Worm (Caenorhabditis elegans): ENCODE measurements around the gene Y45F10C.2.
"Not testable (repeated sequence)": the region's sequence is repeated elsewhere in the genome, so short reads cannot be mapped to it uniquely, and the experiment has no call there.

The Y45F10C.2 gene

DNA sequence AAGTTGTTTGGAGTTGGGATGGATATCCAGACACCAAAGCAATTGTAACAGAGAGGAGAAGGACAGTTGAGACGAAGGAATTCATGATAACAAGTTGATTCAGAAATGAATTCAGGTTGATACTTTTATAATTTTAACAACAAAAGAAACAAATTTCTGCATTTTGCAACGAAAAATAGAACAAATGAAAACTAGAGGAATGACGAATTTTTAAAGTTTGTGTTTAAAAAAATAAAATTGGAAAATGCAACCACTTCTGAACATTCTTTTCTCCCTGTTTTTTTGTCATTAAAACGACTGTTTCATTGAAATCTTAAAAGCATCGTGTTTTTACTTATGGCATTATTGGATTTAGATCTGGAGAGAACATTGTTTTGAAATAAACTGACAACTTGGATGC is 11.1 kb downstream of the Y45F10C.2 start, which contains the start of gene C08F11.12:
Gene C08F11.12, minus strand, starts transcription at position 101 of the 400 bp plus-strand sequence.
- not testable (repeated sequence) for TF ChIP-seq cog-1 (tag; optimal IDR thresholded peaks at IDR 0.05); flt-1 (GFP tag; IDR thresholded peaks at IDR 0.05); ztf-29 (GFP tag; IDR thresholded peaks at IDR 0.05)

DNA sequence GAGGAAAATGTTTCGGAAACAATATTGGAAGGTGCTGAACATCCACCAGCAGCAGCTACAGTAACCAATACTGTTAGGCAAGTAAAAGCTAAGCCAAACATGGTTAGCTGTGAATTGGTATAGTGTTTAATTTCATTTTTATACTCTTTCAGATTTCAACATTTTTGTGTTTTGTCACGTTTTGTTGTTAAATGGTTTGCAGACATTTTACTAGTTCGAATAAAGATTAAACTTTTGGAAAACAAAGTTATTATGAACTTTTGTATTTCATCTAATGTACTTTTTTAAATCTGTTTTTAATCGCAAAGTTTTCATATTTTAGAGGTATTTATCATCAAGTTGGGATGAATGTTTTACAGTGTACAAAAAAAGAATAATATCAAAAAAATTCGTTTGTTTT is 12.2 kb downstream of the Y45F10C.2 start, which contains the start of gene C08F11.17:
Gene C08F11.17, minus strand, starts transcription at position 101 of the 400 bp plus-strand sequence.
- TF ChIP-seq T22C8.4 (GFP tag; IDR thresholded peaks at IDR 0.05) (no peak), tab-1 (GFP tag; IDR thresholded peaks at IDR 0.05) (no peak), cog-1 (tag; optimal IDR thresholded peaks at IDR 0.05) (no peak), klf-2 (GFP tag; conservative IDR thresholded peaks at IDR 0.05) (no peak), ztf-23 (GFP tag; IDR thresholded peaks at IDR 0.05) (no peak), ztf-29 (GFP tag; IDR thresholded peaks at IDR 0.05) (no peak), ref-1 (GFP tag; conservative IDR thresholded peaks at IDR 0.05) (no peak), flt-1 (GFP tag; IDR thresholded peaks at IDR 0.05) (no peak), med-1 (GFP tag; optimal IDR thresholded peaks at IDR 0.05; ENCODE audit: insufficient read depth) (no peak)

DNA sequence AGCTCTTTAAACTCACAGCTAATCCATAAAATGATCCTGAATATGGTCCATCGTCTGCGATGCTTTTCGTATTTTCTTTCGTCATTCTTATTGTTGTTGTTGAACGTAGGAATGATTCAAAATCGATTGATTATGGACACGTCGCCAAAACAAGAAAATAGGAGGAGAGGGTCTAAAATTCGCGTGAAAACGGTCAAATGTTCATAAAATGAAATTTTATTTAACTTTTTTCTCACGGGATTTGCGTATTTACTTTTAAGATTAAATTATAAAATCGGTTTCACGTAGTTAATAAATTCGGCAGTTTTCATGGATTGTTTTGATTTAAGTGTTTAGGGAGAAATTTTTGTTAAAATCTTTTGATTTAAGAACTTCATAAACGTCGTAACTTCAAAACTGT is 13.3 kb downstream of the Y45F10C.2 start, which contains the start of gene C08F11.10:
Gene C08F11.10, minus strand, starts transcription at position 101 of the 400 bp plus-strand sequence.
- TF ChIP-seq tab-1 (GFP tag; IDR thresholded peaks at IDR 0.05) (no peak), ztf-23 (GFP tag; IDR thresholded peaks at IDR 0.05) (no peak), ref-1 (GFP tag; conservative IDR thresholded peaks at IDR 0.05) (no peak), cog-1 (tag; optimal IDR thresholded peaks at IDR 0.05) (no peak), med-1 (GFP tag; optimal IDR thresholded peaks at IDR 0.05; ENCODE audit: insufficient read depth) (no peak), klf-2 (GFP tag; conservative IDR thresholded peaks at IDR 0.05) (no peak), T22C8.4 (GFP tag; IDR thresholded peaks at IDR 0.05) (no peak)

DNA sequence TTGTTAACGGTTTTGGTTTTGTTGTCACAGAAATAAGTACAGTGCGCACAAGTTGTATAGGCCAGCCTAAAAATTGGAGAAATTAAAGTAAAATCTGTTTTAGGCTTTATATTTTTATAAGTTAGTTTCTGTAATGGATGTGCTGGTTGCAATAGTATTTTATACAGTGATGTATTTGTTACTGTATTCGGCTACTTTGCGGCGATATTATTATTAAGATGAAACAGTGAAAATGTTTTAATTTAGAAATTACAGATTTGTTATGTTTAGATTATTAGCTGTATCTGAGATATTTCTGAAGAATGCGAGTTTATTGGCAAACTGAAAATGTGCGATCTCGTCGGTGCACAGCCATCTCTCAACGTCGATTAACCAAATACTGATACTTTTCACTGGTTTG is 14.9 kb downstream of the Y45F10C.2 start, which contains the start of gene ule-4:
Gene ule-4, minus strand, starts transcription at position 101 of the 400 bp plus-strand sequence.
- no peak for TF ChIP-seq ref-1 (GFP tag; conservative IDR thresholded peaks at IDR 0.05)
- no peak for TF ChIP-seq med-1 (GFP tag; optimal IDR thresholded peaks at IDR 0.05; ENCODE audit: insufficient read depth)
- no peak for TF ChIP-seq flt-1 (GFP tag; IDR thresholded peaks at IDR 0.05)
- TF ChIP-seq klf-2 (GFP tag; conservative IDR thresholded peaks at IDR 0.05): no peak
- TF ChIP-seq cog-1 (tag; optimal IDR thresholded peaks at IDR 0.05): no peak
- no peak for TF ChIP-seq ztf-29 (GFP tag; IDR thresholded peaks at IDR 0.05)
- no peak for TF ChIP-seq ztf-23 (GFP tag; IDR thresholded peaks at IDR 0.05)
- TF ChIP-seq T22C8.4 (GFP tag; IDR thresholded peaks at IDR 0.05): no peak
- no peak for TF ChIP-seq tab-1 (GFP tag; IDR thresholded peaks at IDR 0.05)

DNA sequence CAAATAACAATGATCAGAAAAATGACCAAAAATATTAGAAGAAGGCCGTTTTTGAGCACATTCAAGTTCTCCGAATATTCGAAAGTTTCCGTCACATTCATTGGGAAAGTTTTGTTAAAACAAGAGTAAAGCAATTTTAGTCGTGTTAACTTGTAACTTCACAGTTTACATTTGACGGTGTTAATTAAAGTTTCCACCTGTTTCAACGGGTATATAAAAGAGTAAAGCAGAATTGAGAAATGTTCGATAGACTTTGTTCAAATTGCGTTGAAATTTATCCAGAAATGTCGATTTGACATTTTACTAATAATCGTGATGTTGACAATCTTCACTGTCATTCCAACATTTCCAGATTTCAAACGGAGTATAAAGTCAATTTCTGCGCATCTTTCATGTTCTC is 16.6 kb downstream of the Y45F10C.2 start, which contains the start of gene srz-29:
Gene srz-29, minus strand, starts transcription at position 101 of the 400 bp plus-strand sequence.
- TF ChIP-seq T22C8.4 (GFP tag; IDR thresholded peaks at IDR 0.05) (no peak), tab-1 (GFP tag; IDR thresholded peaks at IDR 0.05) (no peak), flt-1 (GFP tag; IDR thresholded peaks at IDR 0.05) (no peak), ref-1 (GFP tag; conservative IDR thresholded peaks at IDR 0.05) (no peak), med-1 (GFP tag; optimal IDR thresholded peaks at IDR 0.05; ENCODE audit: insufficient read depth) (no peak), klf-2 (GFP tag; conservative IDR thresholded peaks at IDR 0.05) (no peak), ztf-23 (GFP tag; IDR thresholded peaks at IDR 0.05) (no peak)

DNA sequence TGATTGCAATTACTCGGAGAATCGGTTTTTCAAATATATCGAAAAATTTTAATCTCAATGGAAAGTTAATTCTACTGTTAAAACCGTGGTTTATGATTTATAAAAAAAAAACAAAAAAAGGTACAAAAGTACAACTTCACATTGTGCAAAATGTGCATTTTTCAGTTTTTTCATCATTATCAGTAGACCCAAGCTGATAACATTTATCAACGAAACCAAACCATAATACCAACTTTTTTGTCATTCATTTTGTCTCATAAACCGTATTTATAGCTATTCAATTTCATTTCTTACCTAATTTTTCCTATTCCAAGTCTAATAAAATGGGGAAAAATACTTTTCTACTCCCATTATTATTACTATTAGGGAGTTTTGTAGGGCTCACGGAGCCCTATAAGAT is 23.4 kb downstream of the Y45F10C.2 start, which contains the start of gene ugt-22:
Gene ugt-22, plus strand, starts transcription at position 234 of the 400 bp plus-strand sequence.
- TF ChIP-seq ztf-23 (GFP tag; IDR thresholded peaks at IDR 0.05) (no peak), tab-1 (GFP tag; IDR thresholded peaks at IDR 0.05) (no peak), flt-1 (GFP tag; IDR thresholded peaks at IDR 0.05) (no peak), ztf-29 (GFP tag; IDR thresholded peaks at IDR 0.05) (no peak), klf-2 (GFP tag; conservative IDR thresholded peaks at IDR 0.05) (no peak), T22C8.4 (GFP tag; IDR thresholded peaks at IDR 0.05) (no peak), ref-1 (GFP tag; conservative IDR thresholded peaks at IDR 0.05) (no peak), cog-1 (tag; optimal IDR thresholded peaks at IDR 0.05) (no peak), med-1 (GFP tag; optimal IDR thresholded peaks at IDR 0.05; ENCODE audit: insufficient read depth) (no peak)

DNA sequence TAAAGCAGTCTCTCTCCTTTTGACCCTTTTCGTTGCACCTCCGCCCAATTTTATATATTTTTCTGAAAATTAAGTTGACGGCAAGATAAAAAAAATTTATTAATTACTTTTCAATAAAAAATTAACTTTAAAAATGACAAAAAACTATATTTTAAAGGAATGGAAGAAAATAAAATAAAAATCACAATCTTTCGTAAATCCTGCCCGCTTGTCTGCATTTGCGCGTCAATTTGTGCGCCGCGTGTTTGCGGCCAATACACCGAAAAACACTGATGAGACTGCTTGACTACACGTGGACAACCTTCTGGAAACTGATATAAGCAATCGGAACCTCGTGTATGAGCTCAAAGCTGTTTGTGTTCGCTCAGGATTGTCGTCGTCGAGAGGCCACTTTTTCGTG is 25.5 kb downstream of the Y45F10C.2 start, which contains the start of gene C08F11.7:
Gene C08F11.7, plus strand, starts transcription at position 301 of the 400 bp plus-strand sequence.
- TF ChIP-seq klf-2 (GFP tag; conservative IDR thresholded peaks at IDR 0.05) (no peak), med-1 (GFP tag; optimal IDR thresholded peaks at IDR 0.05; ENCODE audit: insufficient read depth) (no peak), cog-1 (tag; optimal IDR thresholded peaks at IDR 0.05) (no peak), ztf-29 (GFP tag; IDR thresholded peaks at IDR 0.05) (no peak), T22C8.4 (GFP tag; IDR thresholded peaks at IDR 0.05) (no peak), ztf-23 (GFP tag; IDR thresholded peaks at IDR 0.05) (no peak), ref-1 (GFP tag; conservative IDR thresholded peaks at IDR 0.05) (no peak), tab-1 (GFP tag; IDR thresholded peaks at IDR 0.05) (no peak), flt-1 (GFP tag; IDR thresholded peaks at IDR 0.05) (no peak)

DNA sequence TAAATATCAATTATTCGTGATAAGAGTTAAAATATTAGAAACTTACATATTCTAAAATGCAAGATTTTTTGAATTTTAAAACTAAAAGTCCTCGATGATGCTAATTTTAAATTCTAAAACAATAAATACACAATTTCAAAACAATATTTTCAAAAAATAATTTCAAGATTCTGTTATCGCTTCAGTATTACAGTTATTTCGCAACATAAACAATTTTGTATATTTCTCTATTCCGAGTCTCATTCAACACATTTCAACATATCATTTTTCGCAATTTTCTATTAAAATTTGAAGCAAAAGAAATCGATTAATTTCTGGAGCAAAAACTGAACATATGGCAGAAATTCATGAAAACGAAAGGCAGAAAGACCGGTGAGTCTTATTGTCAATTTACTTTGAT is 29.3 kb downstream of the Y45F10C.2 start, which contains the start of gene fbxa-98:
Gene fbxa-98, plus strand, starts transcription at position 243 of the 400 bp plus-strand sequence.
- no peak for TF ChIP-seq tab-1 (GFP tag; IDR thresholded peaks at IDR 0.05)

DNA sequence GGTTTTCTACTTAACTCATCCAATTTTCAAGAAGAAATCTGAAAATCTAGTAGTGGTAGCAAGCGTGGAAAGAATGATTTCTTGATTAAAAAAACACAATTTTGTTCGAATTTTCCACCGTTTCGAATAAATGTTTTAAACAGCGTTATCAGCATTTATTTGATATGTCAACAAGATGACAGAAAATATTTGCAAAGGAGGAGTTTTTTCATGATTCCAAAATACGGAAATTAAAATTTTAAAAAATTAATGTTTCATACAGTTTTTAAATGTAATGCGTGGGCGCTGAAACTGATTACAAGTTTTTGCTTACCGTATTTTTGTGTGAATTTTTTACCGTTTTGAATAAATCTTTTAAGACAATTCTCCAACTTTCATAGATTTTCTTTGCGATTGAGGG is 29.9 kb downstream of the Y45F10C.2 start:
- TF ChIP-seq cog-1 (tag; optimal IDR thresholded peaks at IDR 0.05) (no peak), tab-1 (GFP tag; IDR thresholded peaks at IDR 0.05) (no peak), flt-1 (GFP tag; IDR thresholded peaks at IDR 0.05) (no peak), ztf-23 (GFP tag; IDR thresholded peaks at IDR 0.05) (no peak), med-1 (GFP tag; optimal IDR thresholded peaks at IDR 0.05; ENCODE audit: insufficient read depth) (no peak), ref-1 (GFP tag; conservative IDR thresholded peaks at IDR 0.05) (no peak), klf-2 (GFP tag; conservative IDR thresholded peaks at IDR 0.05) (no peak), T22C8.4 (GFP tag; IDR thresholded peaks at IDR 0.05) (no peak), ztf-29 (GFP tag; IDR thresholded peaks at IDR 0.05) (no peak)

DNA sequence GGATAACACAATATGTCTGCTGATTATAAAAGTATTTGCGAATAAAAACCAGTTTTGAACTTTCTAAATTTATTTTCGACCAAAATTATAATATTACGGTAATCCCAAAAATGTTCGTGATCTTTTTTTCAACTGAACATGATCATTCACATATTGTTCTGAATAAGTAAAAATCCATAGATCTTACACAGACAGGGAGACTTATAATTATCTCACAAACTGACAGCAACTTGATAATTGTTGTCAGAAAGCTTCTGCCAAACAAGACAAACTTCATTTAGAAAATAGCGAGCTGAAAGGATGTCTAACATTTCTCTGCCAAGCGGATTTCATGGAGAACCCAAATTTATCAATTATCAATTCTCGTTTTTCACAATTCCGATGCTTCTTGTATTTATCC is 36.0 kb downstream of the Y45F10C.2 start, which contains the start of gene sru-21:
Gene sru-21, plus strand, starts transcription at position 301 of the 400 bp plus-strand sequence.
- no peak for TF ChIP-seq T22C8.4 (GFP tag; IDR thresholded peaks at IDR 0.05)
- no peak for TF ChIP-seq ref-1 (GFP tag; conservative IDR thresholded peaks at IDR 0.05)
- TF ChIP-seq ztf-23 (GFP tag; IDR thresholded peaks at IDR 0.05): no peak
- no peak for TF ChIP-seq med-1 (GFP tag; optimal IDR thresholded peaks at IDR 0.05; ENCODE audit: insufficient read depth)
- no peak for TF ChIP-seq flt-1 (GFP tag; IDR thresholded peaks at IDR 0.05)
- no peak for TF ChIP-seq klf-2 (GFP tag; conservative IDR thresholded peaks at IDR 0.05)
- TF ChIP-seq tab-1 (GFP tag; IDR thresholded peaks at IDR 0.05): no peak
- no peak for TF ChIP-seq cog-1 (tag; optimal IDR thresholded peaks at IDR 0.05)
- no peak for TF ChIP-seq ztf-29 (GFP tag; IDR thresholded peaks at IDR 0.05)
